ENCODE assay signal across 4 worm cellular contexts in genomic region chrIII:4542362-4542931, ce11.
TF ChIP-seq lines count a peak whose summit lies in the region.

Gene mrps-34, minus strand, starts transcription at chrIII:4542452.
Gene cisd-3.1, plus strand, starts transcription at chrIII:4542881.

TF ChIP-seq in whole organism, L2 larva, 48 proteins besides CTCF, POLR2A, EP300 and RAD21:
- no peak for TF ChIP-seq snpc-4 (tag; optimal IDR thresholded peaks at IDR 0.05; lab: Kevin White, UChicago)
- TF ChIP-seq lsy-2 (tag; optimal IDR thresholded peaks at IDR 0.05; lab: Kevin White, UChicago), result peak in 1 of 2 experiments; percentile 18
- TF ChIP-seq sma-9 (GFP tag; optimal IDR thresholded peaks at IDR 0.05; lab: Kevin White, UChicago), result no peak
- no peak for TF ChIP-seq sma-9 (tag; optimal IDR thresholded peaks at IDR 0.05; lab: Kevin White, UChicago)
- peak; percentile 4 for TF ChIP-seq F13H6.1 (tag; optimal IDR thresholded peaks at IDR 0.05; lab: Kevin White, UChicago)
- peak; percentile 4 for TF ChIP-seq crh-2 (tag; optimal IDR thresholded peaks at IDR 0.05; lab: Kevin White, UChicago)
- no peak for TF ChIP-seq nhr-10 (tag; optimal IDR thresholded peaks at IDR 0.05; lab: Kevin White, UChicago)
- peak; percentile 42 for TF ChIP-seq gmeb-1 (tag; optimal IDR thresholded peaks at IDR 0.05; lab: Kevin White, UChicago)
- TF ChIP-seq unc-55 (GFP tag; optimal IDR thresholded peaks at IDR 0.05; lab: Kevin White, UChicago), result peak; percentile 41

TF ChIP-seq in whole organism, L4 larva, 104 proteins besides CTCF, POLR2A, EP300 and RAD21:
- TF ChIP-seq aly-2 (tag; optimal IDR thresholded peaks at IDR 0.05; lab: Kevin White, UChicago), result no peak
- peak in 1 of 2 experiments; percentile 46 for TF ChIP-seq lsy-2 (tag; optimal IDR thresholded peaks at IDR 0.05; lab: Kevin White, UChicago)
- peak; percentile 20 for TF ChIP-seq mep-1 (tag; optimal IDR thresholded peaks at IDR 0.05; lab: Kevin White, UChicago)
- peak; percentile 54 for TF ChIP-seq mes-2 (tag; optimal IDR thresholded peaks at IDR 0.05; lab: Kevin White, UChicago; ENCODE audit: poor library complexity, severe bottlenecking)
- TF ChIP-seq Y75B8A.6 (GFP tag; IDR thresholded peaks at IDR 0.05; lab: Robert Waterston, UW), result no peak
- TF ChIP-seq dpl-1 (GFP tag; optimal IDR thresholded peaks at IDR 0.05; lab: Kevin White, UChicago), result peak; percentile 25

TF ChIP-seq in whole organism, late embryonic, 69 proteins besides CTCF, POLR2A, EP300 and RAD21:
- TF ChIP-seq ceh-24 (tag; optimal IDR thresholded peaks at IDR 0.05; lab: Kevin White, UChicago) (no peak), sox-4 (tag; optimal IDR thresholded peaks at IDR 0.05; lab: Kevin White, UChicago) (peak; percentile 2), rnt-1 (tag; optimal IDR thresholded peaks at IDR 0.05; lab: Kevin White, UChicago) (no peak), npax-4 (tag; optimal IDR thresholded peaks at IDR 0.05; lab: Kevin White, UChicago) (no peak), Y22D7AL.16 (tag; optimal IDR thresholded peaks at IDR 0.05; lab: Kevin White, UChicago) (no peak), unc-86 (tag; optimal IDR thresholded peaks at IDR 0.05; lab: Kevin White, UChicago) (no peak), nhr-232 (tag; optimal IDR thresholded peaks at IDR 0.05; lab: Kevin White, UChicago) (peak; percentile 41), ttx-3 (tag; optimal IDR thresholded peaks at IDR 0.05; lab: Kevin White, UChicago) (peak; percentile 25), pha-2 (tag; optimal IDR thresholded peaks at IDR 0.05; lab: Kevin White, UChicago) (peak; percentile 30), ceh-9 (tag; optimal IDR thresholded peaks at IDR 0.05; lab: Kevin White, UChicago) (no peak), ceh-14 (tag; optimal IDR thresholded peaks at IDR 0.05; lab: Kevin White, UChicago) (peak; percentile 71), ceh-19 (GFP tag; optimal IDR thresholded peaks at IDR 0.05; lab: Kevin White, UChicago) (no peak), mec-3 (tag; optimal IDR thresholded peaks at IDR 0.05; lab: Kevin White, UChicago; ENCODE audit: borderline replicate concordance) (no peak), lin-11 (tag; optimal IDR thresholded peaks at IDR 0.05; lab: Kevin White, UChicago) (peak; percentile 22), dmd-4 (tag; optimal IDR thresholded peaks at IDR 0.05; lab: Kevin White, UChicago; ENCODE audit: borderline replicate concordance) (no peak), hlh-30 (tag; optimal IDR thresholded peaks at IDR 0.05; lab: Kevin White, UChicago; ENCODE audit: insufficient read depth) (no peak), hlh-15 (tag; optimal IDR thresholded peaks at IDR 0.05; lab: Kevin White, UChicago) (no peak), ceh-45 (GFP tag; IDR thresholded peaks at IDR 0.05; lab: Robert Waterston, UW) (peak; percentile 35; the same call in 1 of the 2 replicates), ceh-18 (tag; optimal IDR thresholded peaks at IDR 0.05; lab: Kevin White, UChicago) (no peak), nfya-1 (tag; optimal IDR thresholded peaks at IDR 0.05; lab: Kevin White, UChicago) (peak; percentile 49), F13H6.1 (tag; optimal IDR thresholded peaks at IDR 0.05; lab: Kevin White, UChicago) (no peak), fkh-10 (GFP tag; optimal IDR thresholded peaks at IDR 0.05; lab: Kevin White, UChicago) (no peak), che-1 (tag; optimal IDR thresholded peaks at IDR 0.05; lab: Kevin White, UChicago) (peak; percentile 22), pat-9 (tag; optimal IDR thresholded peaks at IDR 0.05; lab: Kevin White, UChicago) (peak; percentile 22), zip-5 (tag; optimal IDR thresholded peaks at IDR 0.05; lab: Kevin White, UChicago) (no peak), hlh-6 (tag; optimal IDR thresholded peaks at IDR 0.05; lab: Kevin White, UChicago) (no peak), ets-4 (tag; optimal IDR thresholded peaks at IDR 0.05; lab: Kevin White, UChicago) (no peak), ceh-31 (tag; optimal IDR thresholded peaks at IDR 0.05; lab: Kevin White, UChicago) (peak; percentile 20), tbx-2 (tag; optimal IDR thresholded peaks at IDR 0.05; lab: Kevin White, UChicago) (peak; percentile 55), sdc-2 (tag; optimal IDR thresholded peaks at IDR 0.05; lab: Kevin White, UChicago) (no peak), K09A11.1 (tag; optimal IDR thresholded peaks at IDR 0.05; lab: Kevin White, UChicago; ENCODE audit: insufficient read depth) (peak; percentile 75), elt-2 (tag; optimal IDR thresholded peaks at IDR 0.05; lab: Kevin White, UChicago) (peak; percentile 66)

TF ChIP-seq in whole organism, mixed stage, embryonic, 35 proteins besides CTCF, POLR2A, EP300 and RAD21:
- no peak for TF ChIP-seq ces-1 (GFP tag; optimal IDR thresholded peaks at IDR 0.05; lab: Kevin White, UChicago)
- peak; percentile 16 for TF ChIP-seq mab-5 (tag; optimal IDR thresholded peaks at IDR 0.05; lab: Kevin White, UChicago)
- peak; percentile 23 for TF ChIP-seq blmp-1 (tag; optimal IDR thresholded peaks at IDR 0.05; lab: Kevin White, UChicago)
- no peak for TF ChIP-seq nhr-12 (tag; optimal IDR thresholded peaks at IDR 0.05; lab: Kevin White, UChicago)
- peak; percentile 58 for TF ChIP-seq sptf-1 (tag; optimal IDR thresholded peaks at IDR 0.05; lab: Kevin White, UChicago)
- TF ChIP-seq lin-32 (GFP tag; optimal IDR thresholded peaks at IDR 0.05; lab: Kevin White, UChicago), result no peak
- peak; percentile 57 for TF ChIP-seq M03D4.4 (tag; optimal IDR thresholded peaks at IDR 0.05; lab: Kevin White, UChicago)
- TF ChIP-seq tbx-8 (GFP tag; optimal IDR thresholded peaks at IDR 0.05; lab: Kevin White, UChicago), result no peak
- no peak for TF ChIP-seq pha-4 (tag; optimal IDR thresholded peaks at IDR 0.05; lab: Kevin White, UChicago)
- peak; percentile 6 for TF ChIP-seq unc-120 (tag; optimal IDR thresholded peaks at IDR 0.05; lab: Kevin White, UChicago; ENCODE audit: poor library complexity, severe bottlenecking)
- TF ChIP-seq unc-62 (GFP tag; optimal IDR thresholded peaks at IDR 0.05; lab: Kevin White, UChicago), result no peak
- no peak for TF ChIP-seq unc-39 (tag; optimal IDR thresholded peaks at IDR 0.05; lab: Kevin White, UChicago)
- peak; percentile 18 for TF ChIP-seq hlh-1 (tag; optimal IDR thresholded peaks at IDR 0.05; lab: Kevin White, UChicago)
- TF ChIP-seq ham-2 (GFP tag; optimal IDR thresholded peaks at IDR 0.05; lab: Kevin White, UChicago), result no peak
- TF ChIP-seq sem-2 (GFP tag; optimal IDR thresholded peaks at IDR 0.05; lab: Kevin White, UChicago), result no peak
- TF ChIP-seq ceh-83 (GFP tag; optimal IDR thresholded peaks at IDR 0.05; lab: Kevin White, UChicago), result no peak
- TF ChIP-seq ceh-39 (tag; optimal IDR thresholded peaks at IDR 0.05; lab: Kevin White, UChicago), result no peak
- TF ChIP-seq lin-13 (tag; optimal IDR thresholded peaks at IDR 0.05; lab: Kevin White, UChicago), result no peak
- TF ChIP-seq zip-8 (tag; optimal IDR thresholded peaks at IDR 0.05; lab: Kevin White, UChicago), result no peak
- no peak for TF ChIP-seq elt-3 (tag; optimal IDR thresholded peaks at IDR 0.05; lab: Kevin White, UChicago)
- no peak for TF ChIP-seq snpc-4 (tag; optimal IDR thresholded peaks at IDR 0.05; lab: Kevin White, UChicago)
- TF ChIP-seq mep-1 (tag; optimal IDR thresholded peaks at IDR 0.05; lab: Kevin White, UChicago), result peak; percentile 26
- TF ChIP-seq nhr-237 (tag; optimal IDR thresholded peaks at IDR 0.05; lab: Kevin White, UChicago), result no peak
- peak; percentile 12 for TF ChIP-seq cnd-1 (tag; optimal IDR thresholded peaks at IDR 0.05; lab: Kevin White, UChicago)
- TF ChIP-seq flh-1 (GFP tag; optimal IDR thresholded peaks at IDR 0.05; lab: Kevin White, UChicago), result no peak
- no peak for TF ChIP-seq bed-3 (GFP tag; optimal IDR thresholded peaks at IDR 0.05; lab: Kevin White, UChicago)
- TF ChIP-seq drap-1 (GFP tag; optimal IDR thresholded peaks at IDR 0.05; lab: Kevin White, UChicago), result no peak
- TF ChIP-seq mls-2 (tag; optimal IDR thresholded peaks at IDR 0.05; lab: Kevin White, UChicago), result peak; percentile 32
- peak; percentile 58 for TF ChIP-seq ceh-43 (GFP tag; optimal IDR thresholded peaks at IDR 0.05; lab: Kevin White, UChicago)
- TF ChIP-seq nhr-2 (tag; optimal IDR thresholded peaks at IDR 0.05; lab: Kevin White, UChicago), result no peak
- peak; percentile 47 for TF ChIP-seq lsy-2 (tag; optimal IDR thresholded peaks at IDR 0.05; lab: Kevin White, UChicago)
- TF ChIP-seq nhr-28 (tag; optimal IDR thresholded peaks at IDR 0.05; lab: Kevin White, UChicago), result no peak
- no peak for TF ChIP-seq nhr-76 (tag; optimal IDR thresholded peaks at IDR 0.05; lab: Kevin White, UChicago)
- TF ChIP-seq elt-1 (tag; optimal IDR thresholded peaks at IDR 0.05; lab: Kevin White, UChicago; ENCODE audit: borderline replicate concordance, insufficient read depth), result no peak
- no peak for TF ChIP-seq ztf-11 (tag; optimal IDR thresholded peaks at IDR 0.05; lab: Kevin White, UChicago)
